Worm (Caenorhabditis elegans) whole organism, early embryonic: ENCODE data around the gene srt-24.

Experiments used
- B0310.2 ChIP-seq: sonication (generic microtip); optimal IDR thresholded peaks from 2 replicates; lab custom pipeline; 2016; ENCODE audit warnings: mild to moderate bottlenecking, missing genetic modification characterization, missing compliant biosample characterization
- F13C5.2 ChIP-seq: sonication (generic microtip); optimal IDR thresholded peaks from 2 replicates; lab custom pipeline; 2017; ENCODE audit warnings: mild to moderate bottlenecking, missing genetic modification characterization, inconsistent platforms, missing compliant biosample characterization
- aly-1 ChIP-seq: sonication (generic microtip); optimal IDR thresholded peaks from 2 replicates; lab custom pipeline; 2016; ENCODE audit warnings: missing genetic modification characterization, missing compliant biosample characterization
- ama-1 ChIP-seq: fragments of 150-350 bp; optimal IDR thresholded peaks from 2 replicates; lab custom pipeline; 2014
- ceh-13 ChIP-seq: fragments of 200-800 bp; sonication (Bioruptor generic); optimal IDR thresholded peaks from 2 replicates; lab custom pipeline; 2018; ENCODE audit warnings: mild to moderate bottlenecking, missing genetic modification characterization, missing compliant biosample characterization
- ceh-36 ChIP-seq: sonication (generic microtip); optimal IDR thresholded peaks from 2 replicates; lab custom pipeline; 2016; ENCODE audit warnings: missing genetic modification characterization, inconsistent platforms, missing compliant biosample characterization
- ets-7 ChIP-seq: sonication (generic microtip); optimal IDR thresholded peaks from 2 replicates; lab custom pipeline; 2016; ENCODE audit warnings: missing genotype, missing genetic modification characterization, missing compliant biosample characterization
- flt-1 ChIP-seq: fragments of 200-800 bp; sonication (Bioruptor generic); IDR thresholded peaks from 2 replicates; pipeline ENCODE4 v1.3.6; 2022; ENCODE audit warnings: missing genetic modification characterization, missing compliant biosample characterization
- hmbx-1 ChIP-seq: sonication (generic microtip); optimal IDR thresholded peaks from 2 replicates; lab custom pipeline; 2016; ENCODE audit warnings: mild to moderate bottlenecking, missing genetic modification characterization, missing compliant biosample characterization
- hmg-4 ChIP-seq: fragments of 200-800 bp; sonication (Bioruptor generic); optimal IDR thresholded peaks from 2 replicates; lab custom pipeline; 2018; ENCODE audit warnings: mild to moderate bottlenecking, missing genetic modification characterization, missing compliant biosample characterization
- hnd-1 ChIP-seq: sonication (generic microtip); optimal IDR thresholded peaks from 2 replicates; lab custom pipeline; 2016; ENCODE audit warnings: missing genetic modification characterization, missing compliant biosample characterization
- pes-1 ChIP-seq: fragments of 200-800 bp; sonication (Bioruptor generic); IDR thresholded peaks from 2 replicates; pipeline ENCODE4 v1.3.6; 2022; ENCODE audit warnings: missing genetic modification reagents, missing genetic modification characterization, missing compliant biosample characterization
- scrt-1 ChIP-seq: fragments of 200-800 bp; sonication (Bioruptor generic); IDR thresholded peaks from 2 replicates; pipeline ENCODE4 v1.3.6; 2022; ENCODE audit warnings: missing genetic modification characterization, missing compliant biosample characterization
- sea-1 ChIP-seq: fragments of 200-800 bp; sonication (Bioruptor generic); conservative IDR thresholded peaks from 2 replicates; pipeline ENCODE4 v1.3.6; 2022; ENCODE audit warnings: missing genetic modification characterization, missing compliant biosample characterization
- tbx-11 ChIP-seq: fragments of 200-800 bp; sonication (Bioruptor generic); IDR thresholded peaks from 2 replicates; pipeline ENCODE4 v1.3.6; 2022; ENCODE audit warnings: missing genetic modification characterization, missing compliant biosample characterization
- tbx-37 ChIP-seq: fragments of 200-800 bp; sonication (Bioruptor generic); conservative IDR thresholded peaks from 2 replicates; pipeline ENCODE4 v1.3.6; 2022; ENCODE audit warnings: missing genetic modification reagents, missing genetic modification characterization, missing compliant biosample characterization
- tra-4 ChIP-seq: sonication (generic microtip); optimal IDR thresholded peaks from 2 replicates; lab custom pipeline; 2017; ENCODE audit warnings: missing genetic modification characterization, missing compliant biosample characterization

Gene srt-24

ce11 chrIV:716323-716722, 14.5 kb downstream of the srt-24 start, which contains the start of gene clec-164:
TSS of gene clec-164 (plus strand) at chrIV:716623.
- no peak for TF ChIP-seq sea-1 (GFP tag; lab: Robert Waterston, UW)
- TF ChIP-seq hmg-4 (GFP tag; lab: Kevin White, UChicago): no peak
- TF ChIP-seq ama-1 (lab: Kevin White, UChicago): no peak
- no peak for TF ChIP-seq F13C5.2 (tag; lab: Kevin White, UChicago)
- TF ChIP-seq hmbx-1 (tag; lab: Kevin White, UChicago): no peak
- no peak for TF ChIP-seq scrt-1 (GFP tag; lab: Robert Waterston, UW)
- TF ChIP-seq hnd-1 (tag; lab: Kevin White, UChicago): no peak
- TF ChIP-seq B0310.2: no peak
- no peak for TF ChIP-seq tra-4 (tag; lab: Kevin White, UChicago)
- no peak for TF ChIP-seq pes-1 (GFP tag; lab: Robert Waterston, UW)
- no peak for TF ChIP-seq tbx-11 (GFP tag; lab: Robert Waterston, UW)
- no peak for TF ChIP-seq ceh-36
- no peak for TF ChIP-seq ceh-13 (GFP tag; lab: Kevin White, UChicago)
- no peak for TF ChIP-seq aly-1
- no peak for TF ChIP-seq flt-1 (GFP tag; lab: Robert Waterston, UW)
- TF ChIP-seq tbx-37: no peak

DNA sequence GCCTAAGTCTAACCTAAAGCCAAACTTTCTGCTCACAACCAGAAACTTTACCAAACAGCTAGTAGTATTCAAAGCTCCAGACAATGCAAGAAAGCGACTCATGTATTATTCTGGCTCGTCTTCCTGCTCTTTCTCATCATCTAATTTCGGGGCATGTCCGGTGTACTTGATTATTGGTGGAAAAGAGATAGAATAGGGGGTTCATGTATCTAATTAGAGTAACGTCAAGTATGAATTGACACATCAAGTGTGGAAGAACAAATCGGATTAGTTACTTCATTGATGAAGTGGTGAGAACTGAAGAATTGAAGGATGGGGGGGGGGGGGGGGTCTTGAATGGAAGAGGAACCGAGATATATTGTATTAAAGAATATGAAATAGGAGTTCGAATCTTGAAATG, 15.4 kb downstream of the srt-24 start:
- TF ChIP-seq F13C5.2 (tag; lab: Kevin White, UChicago) (no peak), sea-1 (GFP tag; lab: Robert Waterston, UW) (no peak), tbx-11 (GFP tag; lab: Robert Waterston, UW) (no peak), ceh-36 (no peak), pes-1 (GFP tag; lab: Robert Waterston, UW) (no peak), ets-7 (tag; lab: Kevin White, UChicago) (no peak), flt-1 (GFP tag; lab: Robert Waterston, UW) (no peak), tra-4 (tag; lab: Kevin White, UChicago) (no peak), hnd-1 (tag; lab: Kevin White, UChicago) (no peak), B0310.2 (no peak), tbx-37 (no peak), ceh-13 (GFP tag; lab: Kevin White, UChicago) (no peak), hmbx-1 (tag; lab: Kevin White, UChicago) (no peak), hmg-4 (GFP tag; lab: Kevin White, UChicago) (no peak), aly-1 (no peak), ama-1 (lab: Kevin White, UChicago) (no peak)

DNA sequence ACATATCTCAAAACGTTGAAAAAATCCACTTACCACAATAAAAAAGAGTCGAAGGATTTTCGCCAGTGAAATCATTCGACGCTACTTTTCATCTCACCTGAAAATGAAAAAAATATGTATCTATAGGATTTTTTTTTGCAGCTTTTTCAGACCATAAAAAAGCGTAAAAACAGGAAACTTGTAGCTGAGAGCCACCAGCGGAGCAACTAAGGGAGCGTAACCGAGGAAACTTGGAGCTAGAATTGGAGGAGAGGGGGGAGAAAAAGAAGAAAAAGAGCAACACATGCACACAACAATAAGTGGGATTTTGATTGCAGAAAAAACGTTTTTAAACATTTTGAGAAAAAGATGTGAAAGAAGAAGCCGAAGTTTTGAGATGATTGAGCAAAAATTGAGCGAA, 23.2 kb downstream of the srt-24 start, which contains the start of gene cutl-26:
Gene cutl-26 (minus strand): TSS at position 101 of the 400 bp plus-strand sequence.
- no peak for TF ChIP-seq ceh-36

DNA sequence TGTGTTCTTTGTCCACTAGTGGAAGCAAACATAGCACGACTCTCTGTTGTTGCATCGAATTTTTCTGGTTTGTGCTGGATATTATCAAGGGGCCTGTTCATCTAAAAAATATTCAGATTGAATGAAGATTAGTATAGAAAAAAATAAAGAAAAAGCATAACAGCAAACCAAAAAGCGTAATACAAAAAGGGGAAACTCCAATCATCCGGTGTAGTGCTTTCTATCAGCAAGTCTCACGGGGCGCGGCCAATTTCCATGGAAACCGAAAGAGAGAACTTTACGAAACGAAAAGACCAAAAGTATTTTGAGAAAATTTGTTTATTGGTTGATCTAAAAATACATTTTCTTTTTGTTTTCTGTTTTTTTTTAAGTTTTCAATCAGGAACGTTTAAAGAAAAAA, 32.5 kb downstream of the srt-24 start, which contains the start of gene Y55F3C.17:
Gene Y55F3C.17 (minus strand): TSS at position 101 of the 400 bp plus-strand sequence.
- TF ChIP-seq F13C5.2 (tag; lab: Kevin White, UChicago): no peak
- no peak for TF ChIP-seq hnd-1 (tag; lab: Kevin White, UChicago)
- TF ChIP-seq scrt-1 (GFP tag; lab: Robert Waterston, UW): no peak
- TF ChIP-seq hmbx-1 (tag; lab: Kevin White, UChicago): no peak
- no peak for TF ChIP-seq tra-4 (tag; lab: Kevin White, UChicago)
- no peak for TF ChIP-seq flt-1 (GFP tag; lab: Robert Waterston, UW)
- no peak for TF ChIP-seq ama-1 (lab: Kevin White, UChicago)
- TF ChIP-seq pes-1 (GFP tag; lab: Robert Waterston, UW): no peak
- TF ChIP-seq ceh-36: no peak

ce11 chrIV:684748-685147, 46.1 kb downstream of the srt-24 start:
- TF ChIP-seq hmg-4 (GFP tag; lab: Kevin White, UChicago) (no peak), aly-1 (no peak), tbx-11 (GFP tag; lab: Robert Waterston, UW) (no peak), flt-1 (GFP tag; lab: Robert Waterston, UW) (no peak), B0310.2 (no peak), ceh-36 (no peak), sea-1 (GFP tag; lab: Robert Waterston, UW) (no peak), pes-1 (GFP tag; lab: Robert Waterston, UW) (no peak), ets-7 (tag; lab: Kevin White, UChicago) (no peak), F13C5.2 (tag; lab: Kevin White, UChicago) (no peak), ama-1 (lab: Kevin White, UChicago) (no peak), tra-4 (tag; lab: Kevin White, UChicago) (no peak), ceh-13 (GFP tag; lab: Kevin White, UChicago) (no peak), tbx-37 (no peak), hnd-1 (tag; lab: Kevin White, UChicago) (no peak), hmbx-1 (tag; lab: Kevin White, UChicago) (no peak)

ce11 chrIV:684197-684596, 46.6 kb downstream of the srt-24 start, which contains the start of gene cutl-28:
TSS of gene cutl-28 (plus strand) at chrIV:684497.
- TF ChIP-seq hmg-4 (GFP tag; lab: Kevin White, UChicago) (no peak), pes-1 (GFP tag; lab: Robert Waterston, UW) (no peak), scrt-1 (GFP tag; lab: Robert Waterston, UW) (no peak)

DNA sequence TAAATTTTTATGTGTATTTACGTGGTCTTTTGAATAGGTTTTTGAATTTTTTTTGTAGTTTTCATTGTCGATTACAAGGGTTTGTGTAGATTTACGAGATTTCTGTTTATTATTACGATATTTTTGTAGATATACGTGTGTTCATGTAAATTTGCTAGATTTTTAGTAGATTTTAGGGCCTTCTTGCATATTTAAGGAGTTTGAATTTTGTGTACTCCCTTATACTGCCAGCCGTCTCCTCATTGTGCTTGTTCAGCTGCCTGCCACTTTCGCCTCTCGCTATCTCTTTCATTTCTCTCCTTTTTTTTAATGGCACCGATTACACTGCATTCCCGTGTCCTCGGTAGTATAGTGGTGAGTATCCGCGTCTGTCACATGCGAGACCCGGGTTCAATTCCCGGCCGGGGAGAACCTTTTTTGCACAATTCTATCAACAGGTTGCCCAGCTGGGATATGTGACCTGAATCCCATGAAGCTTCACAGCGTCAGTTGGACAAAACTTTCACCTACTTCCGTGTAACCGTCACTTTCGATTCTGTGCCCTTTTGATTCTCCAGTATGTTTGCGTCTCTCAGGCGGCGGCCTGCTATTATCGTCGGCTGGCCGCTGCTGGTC, 48.0 kb downstream of the srt-24 start:
- TF ChIP-seq pes-1 (GFP tag; lab: Robert Waterston, UW) (peak; percentile 89), scrt-1 (GFP tag; lab: Robert Waterston, UW) (peak; percentile 87), hmbx-1 (tag; lab: Kevin White, UChicago) (peak; percentile 41), F13C5.2 (tag; lab: Kevin White, UChicago) (peak; percentile 70), ceh-36 (peak; percentile 68), tra-4 (tag; lab: Kevin White, UChicago) (peak; percentile 2), ets-7 (tag; lab: Kevin White, UChicago) (peak; percentile 50), hmg-4 (GFP tag; lab: Kevin White, UChicago) (peak; percentile 93), B0310.2 (peak; percentile 73), sea-1 (GFP tag; lab: Robert Waterston, UW) (peak; percentile 85), ceh-13 (GFP tag; lab: Kevin White, UChicago) (peak; percentile 74), ama-1 (lab: Kevin White, UChicago) (no peak), tbx-11 (GFP tag; lab: Robert Waterston, UW) (peak; percentile 85), hnd-1 (tag; lab: Kevin White, UChicago) (peak; percentile 72), aly-1 (peak; percentile 84), tbx-37 (peak; percentile 79), flt-1 (GFP tag; lab: Robert Waterston, UW) (peak; percentile 86)
